Fruit fly (Drosophila melanogaster): Measurements from ENCODE around the gene CG34367.

Gene CG34367

dm6 chr2L:10396488-10396824 lies 42.8 kb upstream of the CG34367 start, which contains the start of gene Cnot4 (continued):
- TF ChIP-seq nmo (GFP tag; optimal IDR thresholded peaks at IDR 0.05) (peak; percentile 62), slou (GFP tag; optimal IDR thresholded peaks at IDR 0.05) (no peak), Scr (GFP tag; IDR thresholded peaks at IDR 0.05; ENCODE audit: partially characterized antibody) (no peak; the same call in 1 of the 2 replicates), ind (GFP tag; optimal IDR thresholded peaks at IDR 0.05) (no peak), CG13287 (GFP tag; IDR thresholded peaks at IDR 0.05; ENCODE audit: partially characterized antibody) (peak; percentile 44; the same call in 1 of the 2 replicates), ara (GFP tag; IDR thresholded peaks at IDR 0.05) (no peak), CG5245 (GFP tag; optimal IDR thresholded peaks at IDR 0.05) (no peak), gcm2 (GFP tag; optimal IDR thresholded peaks at IDR 0.05) (no peak), zfh2 (GFP tag; optimal IDR thresholded peaks at IDR 0.05) (no peak), hbn (GFP tag; IDR thresholded peaks at IDR 0.05; ENCODE audit: partially characterized antibody) (no peak), oc (tag; optimal IDR thresholded peaks at IDR 0.05) (no peak), CG3281 (GFP tag; optimal IDR thresholded peaks at IDR 0.05) (no peak), nau (GFP tag; optimal IDR thresholded peaks at IDR 0.05) (no peak), gcm (GFP tag; optimal IDR thresholded peaks at IDR 0.05) (no peak), HLH54F (GFP tag; optimal IDR thresholded peaks at IDR 0.05) (no peak), Ets65A (GFP tag) (no peak), hth (optimal IDR thresholded peaks at IDR 0.05) (no peak), CG1832 (GFP tag; optimal IDR thresholded peaks at IDR 0.05) (no peak), Eip74EF (GFP tag; optimal IDR thresholded peaks at IDR 0.05) (no peak), Ada2b (GFP tag; IDR thresholded peaks at IDR 0.05) (no peak), Dref (GFP tag; IDR thresholded peaks at IDR 0.05) (peak; percentile 71), usp (GFP tag; optimal IDR thresholded peaks at IDR 0.05) (no peak), ERR (GFP tag; optimal IDR thresholded peaks at IDR 0.05) (no peak), peb (GFP tag; IDR thresholded peaks at IDR 0.05) (no peak), CG3995 (GFP tag; optimal IDR thresholded peaks at IDR 0.05) (peak; percentile 96), kah (GFP tag; optimal IDR thresholded peaks at IDR 0.05) (no peak), chm (GFP tag; IDR thresholded peaks at IDR 0.05) (no peak), sens (GFP tag) (no peak), Dad (GFP tag; optimal IDR thresholded peaks at IDR 0.05) (no peak), CG10321 (GFP tag; IDR thresholded peaks at IDR 0.05) (no peak), amos (GFP tag; IDR thresholded peaks at IDR 0.05; ENCODE audit: partially characterized antibody) (peak; percentile 49; the same call in 1 of the 2 replicates), HmgZ (tag; optimal IDR thresholded peaks at IDR 0.05) (no peak), en (GFP tag; optimal IDR thresholded peaks at IDR 0.05) (no peak), CG31441 (GFP tag; IDR thresholded peaks at IDR 0.05) (peak; percentile 89; the same call in 1 of the 2 replicates), Lhr (GFP tag; optimal IDR thresholded peaks at IDR 0.05) (no peak), row (GFP tag; IDR thresholded peaks at IDR 0.05) (peak; percentile 71), Ets97D (GFP tag; optimal IDR thresholded peaks at IDR 0.05) (no peak), Nf-YA (GFP tag; IDR thresholded peaks at IDR 0.05) (no peak), CG2875 (GFP tag; optimal IDR thresholded peaks at IDR 0.05) (no peak), CG33557 (GFP tag; optimal IDR thresholded peaks at IDR 0.05) (no peak), CG4282 (GFP tag; optimal IDR thresholded peaks at IDR 0.05) (no peak), wor (GFP tag; IDR thresholded peaks at IDR 0.05) (no peak), zf30C (GFP tag; optimal IDR thresholded peaks at IDR 0.05) (no peak), CG12104 (GFP tag; optimal IDR thresholded peaks at IDR 0.05) (no peak), CG17612 (GFP tag; IDR thresholded peaks at IDR 0.05) (no peak), bbx (GFP tag; IDR thresholded peaks at IDR 0.05; ENCODE audit: partially characterized antibody) (no peak), fu2 (GFP tag; optimal IDR thresholded peaks at IDR 0.05) (no peak), CG7556 (GFP tag; optimal IDR thresholded peaks at IDR 0.05) (no peak), Mrtf (GFP tag; IDR thresholded peaks at IDR 0.05) (no peak), CG7786 (GFP tag; optimal IDR thresholded peaks at IDR 0.05) (no peak), CG11247 (GFP tag; IDR thresholded peaks at IDR 0.05) (no peak)

All from whole organism, embryonic.